Fruit fly (Drosophila melanogaster) whole organism, embryonic: ENCODE results near the gene CG14442.

ENCODE experiments used
- CG16815 ChIP-seq: fragments of 200-800 bp; sonication (Bioruptor generic); optimal IDR thresholded peaks from 3 replicates; lab custom pipeline; 2017; ENCODE audit warnings: missing biosample characterization, mild to moderate bottlenecking, missing genetic modification characterization
- CG17361 ChIP-seq: fragments of 200-800 bp; sonication (Bioruptor generic); IDR thresholded peaks from 3 replicates; pipeline ENCODE4 v1.3.6; 2022; ENCODE audit warnings: missing biosample characterization, missing genetic modification characterization
- CG6791 ChIP-seq: fragments of 200-800 bp; sonication (Bioruptor generic); IDR thresholded peaks from 3 replicates; pipeline ENCODE4 v1.3.6; 2022; ENCODE audit warnings: missing biosample characterization, missing genetic modification characterization; ENCODE audit not compliant: partially characterized antibody
- CG8765 ChIP-seq: fragments of 200-800 bp; sonication (Bioruptor generic); IDR thresholded peaks from 2 replicates; pipeline ENCODE4 v1.3.6; 2022; ENCODE audit warnings: missing biosample characterization, missing genetic modification characterization
- D19B ChIP-seq: fragments of 200-800 bp; sonication (Bioruptor generic); optimal IDR thresholded peaks from 2 replicates; lab custom pipeline; 2017; ENCODE audit warnings: missing biosample characterization, mild to moderate bottlenecking, missing genetic modification characterization
- E2f1 ChIP-seq: fragments of 200-800 bp; sonication (Bioruptor generic); IDR thresholded peaks from 2 replicates; pipeline ENCODE4 v1.3.6; 2022; ENCODE audit warnings: missing biosample characterization, missing genetic modification characterization
- Myb ChIP-seq: fragments of 200-800 bp; sonication (Bioruptor generic); optimal IDR thresholded peaks from 2 replicates; lab custom pipeline; 2016; ENCODE audit warnings: missing biosample characterization, missing genetic modification characterization
- PHDP ChIP-seq: fragments of 200-800 bp; sonication (Bioruptor generic); optimal IDR thresholded peaks from 3 replicates; lab custom pipeline; 2018; ENCODE audit warnings: missing biosample characterization, mild to moderate bottlenecking, missing genetic modification characterization, moderate library complexity
- Sox102F ChIP-seq: fragments of 200-800 bp; sonication (Bioruptor generic); optimal IDR thresholded peaks from 2 replicates; lab custom pipeline; 2018; ENCODE audit warnings: missing biosample characterization, mild to moderate bottlenecking, missing genetic modification characterization, moderate library complexity
- cad ChIP-seq: fragments of >200 bp; optimal IDR thresholded peaks from 2 replicates; lab custom pipeline; 2017; ENCODE audit warnings: missing biosample characterization, missing genetic modification characterization
- inv ChIP-seq: fragments of 200-800 bp; sonication (Bioruptor generic); IDR thresholded peaks from 2 replicates; pipeline ENCODE4 v1.3.6; 2022; ENCODE audit warnings: missing biosample characterization, missing genetic modification characterization; ENCODE audit not compliant: partially characterized antibody
- trem ChIP-seq: fragments of 200-800 bp; optimal IDR thresholded peaks from 3 replicates; lab custom pipeline; 2019; ENCODE audit warnings: missing biosample characterization, mild to moderate bottlenecking, missing genetic modification characterization, moderate library complexity

DNA sequence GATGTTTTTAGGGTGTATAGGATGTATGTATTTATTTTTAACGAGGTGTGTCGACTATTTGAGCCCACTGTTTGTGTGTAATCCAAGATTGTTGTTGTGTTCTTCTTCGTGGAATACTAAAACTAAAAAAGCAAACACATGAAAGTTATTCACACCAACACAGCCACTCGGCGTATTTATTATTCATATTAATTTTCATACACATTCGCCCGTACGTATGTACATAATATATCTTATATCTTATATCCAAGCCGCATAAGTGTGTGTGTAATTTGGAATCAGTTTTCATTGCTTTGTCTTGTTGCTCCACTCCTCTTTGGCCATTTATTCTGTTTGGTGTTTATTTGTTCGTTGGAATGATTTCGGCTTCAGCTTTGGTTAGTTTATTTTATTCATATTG lies 15.9 kb upstream of the CG14442 start:
- TF ChIP-seq PHDP (no peak), Sox102F (GFP tag; lab: Kevin White, UChicago) (no peak), E2f1 (GFP tag; lab: Robert Waterston, UW) (no peak), CG6791 (GFP tag; lab: Robert Waterston, UW) (no peak), CG8765 (no peak), inv (GFP tag; lab: Robert Waterston, UW) (no peak), D19B (GFP tag; lab: Kevin White, UChicago) (no peak), CG16815 (GFP tag; lab: Kevin White, UChicago) (no peak), trem (tag; lab: Kevin White, UChicago) (no peak), cad (no peak), CG17361 (GFP tag; lab: Robert Waterston, UW) (no peak), Myb (GFP tag; lab: Kevin White, UChicago) (no peak)
